Fruit fly (Drosophila melanogaster) whole organism, embryonic: Measurements from ENCODE around the gene solo.

Experiments used
- Abd-B ChIP-seq: fragments of 200-800 bp; sonication (Bioruptor generic); optimal IDR thresholded peaks from 2 replicates; lab custom pipeline; 2018; ENCODE audit warnings: missing biosample characterization, mild to moderate bottlenecking, missing genetic modification characterization, moderate library complexity
- Awh ChIP-seq: fragments of 200-800 bp; sonication (Bioruptor generic); IDR thresholded peaks from 2 replicates; pipeline ENCODE4, ENCODE4 v1.3.6; 2022; ENCODE audit warnings: missing biosample characterization, missing genetic modification characterization
- BtbVII ChIP-seq: fragments of 200-800 bp; sonication (Bioruptor generic); optimal IDR thresholded peaks from 3 replicates; lab custom pipeline; 2017; ENCODE audit warnings: missing biosample characterization, mild to moderate bottlenecking, missing genetic modification characterization
- CG10654 ChIP-seq: fragments of 200-800 bp; sonication (Bioruptor generic); optimal IDR thresholded peaks from 2 replicates; lab custom pipeline; 2016; ENCODE audit warnings: missing biosample characterization, missing genetic modification characterization
- CG10979 ChIP-seq: fragments of 200-800 bp; sonication (Bioruptor generic); optimal IDR thresholded peaks from 2 replicates; lab custom pipeline; 2018; ENCODE audit warnings: missing biosample characterization, mild to moderate bottlenecking, missing genetic modification characterization, moderate library complexity
- CG11247 ChIP-seq: fragments of 200-800 bp; sonication (Bioruptor generic); IDR thresholded peaks from 2 replicates; pipeline ENCODE4 v1.3.6; 2022; ENCODE audit warnings: missing biosample characterization, missing genetic modification characterization
- CG15269 ChIP-seq: fragments of 200-800 bp; sonication (Bioruptor generic); optimal IDR thresholded peaks from 2 replicates; lab custom pipeline; 2018; ENCODE audit warnings: missing biosample characterization, mild to moderate bottlenecking, missing genetic modification characterization, moderate library complexity
- CG16813 ChIP-seq: fragments of 200-800 bp; sonication (Bioruptor generic); IDR thresholded peaks from 3 replicates; pipeline ENCODE4 v1.3.6; 2022; ENCODE audit warnings: missing biosample characterization, missing genetic modification characterization; ENCODE audit not compliant: partially characterized antibody
- CG1832 ChIP-seq: fragments of 200-800 bp; sonication (Bioruptor generic); optimal IDR thresholded peaks from 2 replicates; lab custom pipeline; 2017; ENCODE audit warnings: missing biosample characterization, mild to moderate bottlenecking, missing genetic modification characterization, inconsistent platforms
- CG30403 ChIP-seq: fragments of 200-800 bp; sonication (Bioruptor generic); optimal IDR thresholded peaks from 3 replicates; lab custom pipeline; 2016; ENCODE audit warnings: missing biosample characterization, missing genetic modification characterization
- CG3281 ChIP-seq: fragments of 200-800 bp; sonication (Bioruptor generic); optimal IDR thresholded peaks from 3 replicates; lab custom pipeline; 2017; ENCODE audit warnings: missing biosample characterization, mild to moderate bottlenecking, missing genetic modification characterization
- CG4424 ChIP-seq: fragments of 200-800 bp; sonication (Bioruptor generic); optimal IDR thresholded peaks from 3 replicates; lab custom pipeline; 2016; ENCODE audit warnings: missing biosample characterization, missing genetic modification characterization
- CG5953 ChIP-seq: fragments of 200-800 bp; sonication (Bioruptor generic); IDR thresholded peaks from 2 replicates; pipeline ENCODE4 v1.3.6; 2022; ENCODE audit warnings: missing biosample characterization, missing genetic modification characterization
- CG7963 ChIP-seq: fragments of 200-800 bp; sonication (Bioruptor generic); IDR thresholded peaks from 3 replicates; pipeline ENCODE4 v1.3.6; 2022; ENCODE audit warnings: missing biosample characterization, missing genetic modification characterization; ENCODE audit not compliant: partially characterized antibody
- CG8388 ChIP-seq: fragments of 200-800 bp; sonication (Bioruptor generic); optimal IDR thresholded peaks from 2 replicates; lab custom pipeline; 2019; ENCODE audit warnings: missing biosample characterization, mild to moderate bottlenecking, missing genetic modification characterization, moderate library complexity
- CG9797 ChIP-seq: fragments of 200-800 bp; sonication (Bioruptor generic); optimal IDR thresholded peaks from 3 replicates; lab custom pipeline; 2018; ENCODE audit warnings: missing biosample characterization, mild to moderate bottlenecking, missing genetic modification characterization
- Camta ChIP-seq: fragments of 200-800 bp; sonication (Bioruptor generic); optimal IDR thresholded peaks from 2 replicates; lab custom pipeline; 2016; ENCODE audit warnings: missing biosample characterization, missing genetic modification characterization
- Dek ChIP-seq: fragments of 200-800 bp; sonication (Bioruptor generic); optimal IDR thresholded peaks from 3 replicates; lab custom pipeline; 2019; ENCODE audit warnings: missing biosample characterization, mild to moderate bottlenecking, missing genetic modification characterization, moderate library complexity
- Drgx ChIP-seq: fragments of 200-800 bp; sonication (Bioruptor generic); IDR thresholded peaks from 2 replicates; pipeline ENCODE4 v1.3.6; 2022; ENCODE audit warnings: missing biosample characterization, missing genetic modification characterization
- HmgZ ChIP-seq: fragments of 200-800 bp; sonication (Bioruptor generic); optimal IDR thresholded peaks from 2 replicates; lab custom pipeline; 2018; ENCODE audit warnings: missing biosample characterization, mild to moderate bottlenecking, missing genetic modification characterization
- Mes4 ChIP-seq: fragments of 200-800 bp; sonication (Bioruptor generic); optimal IDR thresholded peaks from 2 replicates; lab custom pipeline; 2016; ENCODE audit warnings: missing biosample characterization, missing genetic modification characterization
- NC2β ChIP-seq: fragments of 200-800 bp; sonication (Bioruptor generic); optimal IDR thresholded peaks from 2 replicates; lab custom pipeline; 2016; ENCODE audit warnings: missing biosample characterization, missing genetic modification characterization
- Rx ChIP-seq: fragments of 200-800 bp; sonication (Bioruptor generic); IDR thresholded peaks from 2 replicates; pipeline ENCODE4 v1.3.6; 2022; ENCODE audit warnings: missing biosample characterization, missing genetic modification characterization
- ab ChIP-seq: fragments of 200-800 bp; sonication (Bioruptor generic); optimal IDR thresholded peaks from 2 replicates; lab custom pipeline; 2016; ENCODE audit warnings: missing biosample characterization, missing genetic modification characterization
- ap ChIP-seq: fragments of 200-800 bp; sonication (Bioruptor generic); IDR thresholded peaks from 2 replicates; pipeline ENCODE4 v1.3.6; 2022; ENCODE audit warnings: missing biosample characterization, missing genetic modification characterization
- ato ChIP-seq: fragments of 200-800 bp; sonication (Bioruptor generic); IDR thresholded peaks from 2 replicates; pipeline ENCODE4 v1.3.6; 2022; ENCODE audit warnings: missing biosample characterization, missing genetic modification characterization; ENCODE audit not compliant: partially characterized antibody
- bab2 ChIP-seq: fragments of 200-800 bp; sonication (Bioruptor generic); optimal IDR thresholded peaks from 2 replicates; lab custom pipeline; 2016; ENCODE audit warnings: missing biosample characterization, missing genetic modification characterization
- cato ChIP-seq: fragments of 200-800 bp; sonication (Bioruptor generic); optimal IDR thresholded peaks from 2 replicates; lab custom pipeline; 2016; ENCODE audit warnings: missing biosample characterization, missing genetic modification characterization, borderline replicate concordance
- cg ChIP-seq: fragments of 200-800 bp; sonication (Bioruptor generic); optimal IDR thresholded peaks from 3 replicates; lab custom pipeline; 2019; ENCODE audit warnings: missing biosample characterization, mild to moderate bottlenecking, missing genetic modification characterization, moderate library complexity
- chinmo ChIP-seq: fragments of 200-800 bp; sonication (Bioruptor generic); IDR thresholded peaks from 4 replicates; pipeline ENCODE4 v1.3.6; 2022; ENCODE audit warnings: missing biosample characterization, missing genetic modification characterization; ENCODE audit not compliant: partially characterized antibody
- corto ChIP-seq: fragments of 200-800 bp; sonication (Bioruptor generic); optimal IDR thresholded peaks from 2 replicates; lab custom pipeline; 2016; ENCODE audit warnings: missing biosample characterization, mild to moderate bottlenecking, missing genetic modification characterization, moderate library complexity
- da ChIP-seq: fragments of 200-800 bp; sonication (Bioruptor generic); optimal IDR thresholded peaks from 2 replicates; lab custom pipeline; 2016; ENCODE audit warnings: missing biosample characterization, missing genetic modification characterization
- emc ChIP-seq: fragments of 200-800 bp; sonication (Bioruptor generic); optimal IDR thresholded peaks from 2 replicates; lab custom pipeline; 2016; ENCODE audit warnings: missing biosample characterization, missing genetic modification characterization
- ems ChIP-seq: fragments of 200-800 bp; sonication (Bioruptor generic); optimal IDR thresholded peaks from 3 replicates; lab custom pipeline; 2016; ENCODE audit warnings: missing biosample characterization, missing genetic modification characterization
- fu2 ChIP-seq: fragments of 200-800 bp; sonication (Bioruptor generic); optimal IDR thresholded peaks from 2 replicates; lab custom pipeline; 2016; ENCODE audit warnings: missing biosample characterization, missing genetic modification characterization
- hth ChIP-seq: fragments of >200 bp; optimal IDR thresholded peaks from 2 replicates; lab custom pipeline; 2017; ENCODE audit warnings: inconsistent platforms
- klu ChIP-seq: fragments of 200-800 bp; sonication (Bioruptor generic); IDR thresholded peaks from 2 replicates; pipeline ENCODE4 v1.3.6; 2022; ENCODE audit warnings: missing biosample characterization, missing genetic modification characterization
- nerfin-2 ChIP-seq: fragments of 200-800 bp; sonication (Bioruptor generic); IDR thresholded peaks from 2 replicates; pipeline ENCODE4 v1.3.6; 2022; ENCODE audit warnings: missing biosample characterization, missing genetic modification characterization; ENCODE audit not compliant: partially characterized antibody
- pb ChIP-seq: fragments of 200-800 bp; sonication (Bioruptor generic); optimal IDR thresholded peaks from 3 replicates; lab custom pipeline; 2016; ENCODE audit warnings: missing biosample characterization, missing genetic modification characterization
- pros ChIP-seq: fragments of 200-800 bp; sonication (Bioruptor generic); optimal IDR thresholded peaks from 3 replicates; lab custom pipeline; 2019; ENCODE audit warnings: missing biosample characterization, mild to moderate bottlenecking, missing genetic modification characterization, moderate library complexity
- repo ChIP-seq: fragments of 200-800 bp; sonication (Bioruptor generic); optimal IDR thresholded peaks from 2 replicates; lab custom pipeline; 2016; ENCODE audit warnings: missing biosample characterization, missing genetic modification characterization
- schlank ChIP-seq: fragments of 200-800 bp; sonication (Bioruptor generic); optimal IDR thresholded peaks from 2 replicates; lab custom pipeline; 2018; ENCODE audit warnings: missing biosample characterization, mild to moderate bottlenecking, missing genetic modification characterization
- sens ChIP-seq: fragments of 200-800 bp; sonication (Bioruptor generic); peaks from one replicate; lab custom pipeline; 2016; ENCODE audit warnings: missing biosample characterization, missing genetic modification characterization
- slp2 ChIP-seq: fragments of 200-800 bp; sonication (Bioruptor generic); optimal IDR thresholded peaks from 2 replicates; lab custom pipeline; 2016; ENCODE audit warnings: missing biosample characterization, missing genetic modification characterization
- sqz ChIP-seq: fragments of 200-800 bp; sonication (Bioruptor generic); optimal IDR thresholded peaks from 3 replicates; lab custom pipeline; 2018; ENCODE audit warnings: missing biosample characterization, mild to moderate bottlenecking, missing genetic modification characterization
- sug ChIP-seq: fragments of 200-800 bp; optimal IDR thresholded peaks from 2 replicates; lab custom pipeline; 2019; ENCODE audit warnings: missing biosample characterization, mild to moderate bottlenecking, missing genetic modification characterization, moderate library complexity
- wek ChIP-seq: fragments of 200-800 bp; sonication (Bioruptor generic); optimal IDR thresholded peaks from 3 replicates; lab custom pipeline; 2018; ENCODE audit warnings: missing biosample characterization, mild to moderate bottlenecking, missing genetic modification characterization, moderate library complexity
- z ChIP-seq: fragments of 200-800 bp; sonication (Bioruptor generic); IDR thresholded peaks from 3 replicates; pipeline ENCODE4 v1.3.6; 2022; ENCODE audit warnings: missing biosample characterization, missing genetic modification characterization
- zfh1 ChIP-seq: fragments of 200-800 bp; sonication (Bioruptor generic); IDR thresholded peaks from 3 replicates; pipeline ENCODE4 v1.3.6; 2022; ENCODE audit warnings: missing biosample characterization, missing genetic modification characterization

solo gene

DNA sequence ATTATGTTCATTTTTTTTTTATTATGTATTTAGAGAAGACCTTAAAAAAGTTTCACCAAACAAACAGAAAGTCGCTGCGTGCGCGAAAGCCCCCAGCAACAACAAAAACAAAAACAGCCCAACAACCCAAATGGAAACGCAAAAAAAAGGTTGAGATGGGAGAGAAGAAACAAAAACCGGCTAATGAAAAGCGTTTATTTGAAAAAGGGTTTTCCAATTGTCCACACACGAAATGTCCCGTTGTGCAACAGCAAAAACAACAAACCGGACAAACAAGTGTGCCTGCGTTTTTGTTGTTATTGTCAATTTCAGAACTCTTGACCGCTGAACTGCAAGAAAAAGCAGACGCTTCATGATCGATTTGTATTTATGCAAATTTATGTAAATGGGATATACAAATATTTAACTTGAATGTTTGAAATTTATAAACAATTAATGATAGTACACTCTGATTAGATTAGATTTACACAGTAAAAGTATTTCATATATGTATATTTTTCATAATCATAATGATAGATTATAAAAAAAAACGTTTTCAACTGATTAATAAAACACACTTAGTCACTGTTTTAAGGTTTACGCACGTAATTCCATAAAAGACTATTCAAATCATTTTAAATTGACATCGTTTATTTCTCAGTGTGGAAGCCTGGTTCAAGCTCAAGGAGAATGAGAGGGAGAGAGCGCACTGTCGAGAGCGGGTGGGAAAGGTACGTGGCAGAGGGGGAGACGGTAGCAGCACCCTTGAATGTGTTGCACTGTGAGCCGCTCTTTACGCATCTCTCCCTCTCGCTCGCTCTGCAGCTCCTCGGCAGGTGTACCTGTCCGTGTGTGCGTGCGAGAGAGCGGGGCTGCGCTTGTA is 4.9 kb upstream of the solo start (continued):
- TF ChIP-seq Rx (GFP tag; lab: Robert Waterston, UW) (no peak; the same call in 1 of the 2 replicates), CG5953 (GFP tag; lab: Robert Waterston, UW) (peak; percentile 40), ab (no peak), sug (tag; lab: Kevin White, UChicago) (peak; percentile 6), CG15269 (tag; lab: Kevin White, UChicago) (peak; percentile 72), Awh (0 out of 2 replicates have a peak, but pooled peaks have one; percentile 56), cato (GFP tag; lab: Kevin White, UChicago) (peak; percentile 53), corto (GFP tag; lab: Kevin White, UChicago) (peak; percentile 67), Mes4 (GFP tag; lab: Kevin White, UChicago) (peak; percentile 7), NC2β (GFP tag; lab: Kevin White, UChicago) (no peak), fu2 (GFP tag; lab: Kevin White, UChicago) (no peak), CG8388 (peak; percentile 69), wek (GFP tag; lab: Kevin White, UChicago) (no peak), CG11247 (GFP tag; lab: Robert Waterston, UW) (no peak; the same call in none of the 2 replicates), HmgZ (tag; lab: Kevin White, UChicago) (no peak), ap (peak; percentile 69), klu (GFP tag; lab: Robert Waterston, UW) (peak; percentile 64; the same call in 1 of the 2 replicates), cg (GFP tag; lab: Kevin White, UChicago) (peak; percentile 93), Drgx (peak; percentile 82), CG1832 (GFP tag; lab: Kevin White, UChicago) (peak; percentile 79), Camta (GFP tag; lab: Kevin White, UChicago) (peak; percentile 47), ato (no peak), z (GFP tag; lab: Robert Waterston, UW) (no peak), CG3281 (GFP tag; lab: Kevin White, UChicago) (peak; percentile 56), CG16813 (GFP tag; lab: Robert Waterston, UW) (no peak), sens (GFP tag; lab: Kevin White, UChicago) (peak; percentile 94), da (GFP tag; lab: Kevin White, UChicago) (no peak), repo (GFP tag; lab: Kevin White, UChicago) (no peak), CG7963 (GFP tag; lab: Robert Waterston, UW) (no peak), slp2 (GFP tag; lab: Kevin White, UChicago) (peak; percentile 39), BtbVII (peak; percentile 65), CG4424 (GFP tag; lab: Kevin White, UChicago) (peak; percentile 85), nerfin-2 (GFP tag; lab: Robert Waterston, UW) (no peak), CG10979 (peak; percentile 89), emc (GFP tag; lab: Kevin White, UChicago) (no peak), hth (no peak), pros (GFP tag; lab: Kevin White, UChicago) (no peak), CG30403 (peak; percentile 88), ems (peak; percentile 41), zfh1 (GFP tag; lab: Robert Waterston, UW) (peak; percentile 80), CG10654 (GFP tag; lab: Kevin White, UChicago) (peak; percentile 73), CG9797 (GFP tag; lab: Kevin White, UChicago) (no peak), Dek (tag; lab: Kevin White, UChicago) (peak; percentile 41), sqz (GFP tag; lab: Kevin White, UChicago) (peak; percentile 55), schlank (tag; lab: Kevin White, UChicago) (no peak), pb (GFP tag; lab: Kevin White, UChicago) (no peak), chinmo (peak; percentile 89), bab2 (GFP tag; lab: Kevin White, UChicago) (no peak), Abd-B (GFP tag; lab: Kevin White, UChicago) (peak; percentile 31)
